Fruit fly (Drosophila melanogaster) whole organism, embryonic: Measurements from ENCODE around the gene udt.

Experiments
- Aef1 ChIP-seq: fragments of 200-800 bp; sonication (Bioruptor generic); IDR thresholded peaks from 3 replicates; pipeline ENCODE4 v1.3.6; 2022; ENCODE audit warnings: missing biosample characterization, missing genetic modification characterization
- Bdp1 ChIP-seq: fragments of 200-800 bp; sonication (Bioruptor generic); optimal IDR thresholded peaks from 3 replicates; lab custom pipeline; 2016; ENCODE audit warnings: missing biosample characterization, missing genetic modification characterization
- BtbVII ChIP-seq: fragments of 200-800 bp; sonication (Bioruptor generic); optimal IDR thresholded peaks from 3 replicates; lab custom pipeline; 2017; ENCODE audit warnings: missing biosample characterization, mild to moderate bottlenecking, missing genetic modification characterization
- CG10565 ChIP-seq: fragments of 200-800 bp; sonication (Bioruptor generic); optimal IDR thresholded peaks from 3 replicates; lab custom pipeline; 2016; ENCODE audit warnings: missing biosample characterization, mild to moderate bottlenecking, missing genetic modification characterization
- CG10979 ChIP-seq: fragments of 200-800 bp; sonication (Bioruptor generic); optimal IDR thresholded peaks from 2 replicates; lab custom pipeline; 2018; ENCODE audit warnings: missing biosample characterization, mild to moderate bottlenecking, missing genetic modification characterization, moderate library complexity
- CG15479 ChIP-seq: fragments of 200-800 bp; sonication (Bioruptor generic); optimal IDR thresholded peaks from 3 replicates; lab custom pipeline; 2019; ENCODE audit warnings: missing biosample characterization, mild to moderate bottlenecking, missing genetic modification characterization, moderate library complexity
- CG16813 ChIP-seq: fragments of 200-800 bp; sonication (Bioruptor generic); IDR thresholded peaks from 3 replicates; pipeline ENCODE4 v1.3.6; 2022; ENCODE audit warnings: missing biosample characterization, missing genetic modification characterization; ENCODE audit not compliant: partially characterized antibody
- CG17361 ChIP-seq: fragments of 200-800 bp; sonication (Bioruptor generic); IDR thresholded peaks from 3 replicates; pipeline ENCODE4 v1.3.6; 2022; ENCODE audit warnings: missing biosample characterization, missing genetic modification characterization
- CG17829 ChIP-seq: fragments of 200-800 bp; optimal IDR thresholded peaks from 2 replicates; lab custom pipeline; 2019; ENCODE audit warnings: missing biosample characterization, mild to moderate bottlenecking, missing genetic modification characterization, moderate library complexity
- CG2116 ChIP-seq: fragments of 200-800 bp; sonication (Bioruptor generic); optimal IDR thresholded peaks from 3 replicates; lab custom pipeline; 2018; ENCODE audit warnings: missing biosample characterization, mild to moderate bottlenecking, missing genetic modification characterization
- CG3065 ChIP-seq: fragments of 200-800 bp; sonication (Bioruptor generic); optimal IDR thresholded peaks from 2 replicates; lab custom pipeline; 2016; ENCODE audit warnings: missing biosample characterization, missing genetic modification characterization
- CG3407 ChIP-seq: fragments of 200-800 bp; sonication (Bioruptor generic); optimal IDR thresholded peaks from 2 replicates; lab custom pipeline; 2018; ENCODE audit warnings: missing biosample characterization, mild to moderate bottlenecking, missing genetic modification characterization
- CG6254 ChIP-seq: fragments of 200-800 bp; sonication (Bioruptor generic); optimal IDR thresholded peaks from 3 replicates; lab custom pipeline; 2017; ENCODE audit warnings: mild to moderate bottlenecking, missing biosample characterization, missing genetic modification reagents, missing genetic modification characterization
- CG7372 ChIP-seq: fragments of 200-800 bp; sonication (Bioruptor generic); IDR thresholded peaks from 2 replicates; pipeline ENCODE4 v1.3.6; 2022; ENCODE audit warnings: missing biosample characterization, missing genetic modification characterization
- CG8944 ChIP-seq: fragments of 200-800 bp; sonication (Bioruptor generic); optimal IDR thresholded peaks from 3 replicates; lab custom pipeline; 2016; ENCODE audit warnings: missing biosample characterization, missing genetic modification characterization
- CG9797 ChIP-seq: fragments of 200-800 bp; sonication (Bioruptor generic); optimal IDR thresholded peaks from 3 replicates; lab custom pipeline; 2018; ENCODE audit warnings: missing biosample characterization, mild to moderate bottlenecking, missing genetic modification characterization
- CG9817 ChIP-seq: fragments of 200-800 bp; sonication (Bioruptor generic); optimal IDR thresholded peaks from 2 replicates; lab custom pipeline; 2018; ENCODE audit warnings: missing biosample characterization, mild to moderate bottlenecking, missing genetic modification characterization, moderate library complexity
- CG9932 ChIP-seq: fragments of 200-800 bp; sonication (Bioruptor generic); IDR thresholded peaks from 2 replicates; pipeline ENCODE4 v1.3.6; 2022; ENCODE audit warnings: missing biosample characterization, missing genetic modification characterization
- CHES-1-like ChIP-seq: fragments of 200-800 bp; sonication (Bioruptor generic); optimal IDR thresholded peaks from 2 replicates; lab custom pipeline; 2016; ENCODE audit warnings: missing biosample characterization, missing genetic modification characterization
- Camta ChIP-seq: fragments of 200-800 bp; sonication (Bioruptor generic); optimal IDR thresholded peaks from 2 replicates; lab custom pipeline; 2016; ENCODE audit warnings: missing biosample characterization, missing genetic modification characterization
- Elba2 ChIP-seq: fragments of 200-800 bp; sonication (Bioruptor generic); optimal IDR thresholded peaks from 3 replicates; lab custom pipeline; 2016; ENCODE audit warnings: missing biosample characterization, missing genetic modification characterization
- Kr ChIP-seq: fragments of 200-800 bp; sonication (Bioruptor generic); optimal IDR thresholded peaks from 2 replicates; lab custom pipeline; 2017; ENCODE audit warnings: missing biosample characterization, mild to moderate bottlenecking, missing genetic modification characterization
- Mes4 ChIP-seq: fragments of 200-800 bp; sonication (Bioruptor generic); optimal IDR thresholded peaks from 2 replicates; lab custom pipeline; 2016; ENCODE audit warnings: missing biosample characterization, missing genetic modification characterization
- Mrtf ChIP-seq: fragments of 200-800 bp; sonication (Bioruptor generic); IDR thresholded peaks from 3 replicates; pipeline ENCODE4 v1.3.6; 2022; ENCODE audit warnings: missing biosample characterization, missing genetic modification characterization
- Optix ChIP-seq: fragments of 200-800 bp; sonication (Bioruptor generic); IDR thresholded peaks from 3 replicates; pipeline ENCODE4 v1.3.6; 2022; ENCODE audit warnings: missing biosample characterization, missing genetic modification characterization
- Sry-δ ChIP-seq: fragments of 200-800 bp; sonication (Bioruptor generic); optimal IDR thresholded peaks from 2 replicates; lab custom pipeline; 2016; ENCODE audit warnings: missing biosample characterization, missing genetic modification characterization
- YL-1 ChIP-seq: fragments of 200-800 bp; sonication (Bioruptor generic); optimal IDR thresholded peaks from 3 replicates; lab custom pipeline; 2017; ENCODE audit warnings: missing biosample characterization, mild to moderate bottlenecking, missing genetic modification characterization
- abd-A ChIP-seq: fragments of 200-800 bp; sonication (Bioruptor generic); optimal IDR thresholded peaks from 3 replicates; lab custom pipeline; 2019; ENCODE audit warnings: missing biosample characterization, mild to moderate bottlenecking, missing genetic modification characterization, moderate library complexity
- ato ChIP-seq: fragments of 200-800 bp; sonication (Bioruptor generic); IDR thresholded peaks from 2 replicates; pipeline ENCODE4 v1.3.6; 2022; ENCODE audit warnings: missing biosample characterization, missing genetic modification characterization; ENCODE audit not compliant: partially characterized antibody
- bbx ChIP-seq: fragments of 200-800 bp; sonication (Bioruptor generic); IDR thresholded peaks from 2 replicates; pipeline ENCODE4 v1.3.6; 2022; ENCODE audit warnings: missing biosample characterization, missing genetic modification characterization; ENCODE audit not compliant: partially characterized antibody
- bigmax ChIP-seq: fragments of 200-800 bp; sonication (Bioruptor generic); optimal IDR thresholded peaks from 2 replicates; lab custom pipeline; 2018; ENCODE audit warnings: missing biosample characterization, mild to moderate bottlenecking, missing genetic modification characterization
- chn ChIP-seq: fragments of 200-800 bp; sonication (Bioruptor generic); optimal IDR thresholded peaks from 2 replicates; lab custom pipeline; 2016; ENCODE audit warnings: missing biosample characterization, missing genetic modification characterization
- corto ChIP-seq: fragments of 200-800 bp; sonication (Bioruptor generic); optimal IDR thresholded peaks from 2 replicates; lab custom pipeline; 2016; ENCODE audit warnings: missing biosample characterization, mild to moderate bottlenecking, missing genetic modification characterization, moderate library complexity
- crol ChIP-seq: fragments of 200-800 bp; sonication (Bioruptor generic); IDR thresholded peaks from 2 replicates; pipeline ENCODE4 v1.3.6; 2022; ENCODE audit warnings: missing biosample characterization, missing genetic modification characterization
- dmrt99B ChIP-seq: fragments of 200-800 bp; sonication (Bioruptor generic); optimal IDR thresholded peaks from 2 replicates; lab custom pipeline; 2018; ENCODE audit warnings: missing biosample characterization, mild to moderate bottlenecking, missing genetic modification characterization, moderate library complexity
- fru ChIP-seq: fragments of >200 bp; optimal IDR thresholded peaks from 2 replicates; lab custom pipeline; 2017
- grau ChIP-seq: fragments of 200-800 bp; optimal IDR thresholded peaks from 3 replicates; lab custom pipeline; 2019; ENCODE audit warnings: missing biosample characterization, mild to moderate bottlenecking, missing genetic modification characterization, moderate library complexity
- ham ChIP-seq: fragments of 200-800 bp; sonication (Bioruptor generic); IDR thresholded peaks from 2 replicates; pipeline ENCODE4 v1.3.6; 2022; ENCODE audit warnings: missing biosample characterization, missing genetic modification characterization
- hkb ChIP-seq, 2 experiments: fragments of 200-800 bp in 1 of 2; fragments of >200 bp in 1 of 2; sonication (Bioruptor generic) in 1 of 2; IDR thresholded peaks in 1 of 2; optimal IDR thresholded peaks in 1 of 2; 2 replicates each; pipeline versions ENCODE4 v1.3.6 to Lab custom; 2017 to 2022; ENCODE audit warnings: missing biosample characterization in 1 of 2, missing genetic modification characterization in 1 of 2
- jigr1 ChIP-seq: fragments of 200-800 bp; sonication (Bioruptor generic); IDR thresholded peaks from 3 replicates; pipeline ENCODE4 v1.3.6; 2022; ENCODE audit warnings: missing biosample characterization, missing genetic modification characterization
- jing ChIP-seq: fragments of 200-800 bp; sonication (Bioruptor generic); optimal IDR thresholded peaks from 2 replicates; lab custom pipeline; 2018; ENCODE audit warnings: missing biosample characterization, mild to moderate bottlenecking, missing genetic modification characterization
- kah ChIP-seq: fragments of 200-800 bp; sonication (Bioruptor generic); optimal IDR thresholded peaks from 2 replicates; lab custom pipeline; 2018; ENCODE audit warnings: missing biosample characterization, mild to moderate bottlenecking, missing genetic modification characterization
- otp ChIP-seq: fragments of 200-800 bp; sonication (Bioruptor generic); IDR thresholded peaks from 3 replicates; pipeline ENCODE4, ENCODE4 v1.3.6; 2022; ENCODE audit warnings: missing biosample characterization, missing genetic modification characterization
- phol ChIP-seq: fragments of 200-800 bp; sonication (Bioruptor generic); optimal IDR thresholded peaks from 3 replicates; lab custom pipeline; 2018; ENCODE audit warnings: missing biosample characterization, mild to moderate bottlenecking, missing genetic modification characterization, moderate library complexity
- sd ChIP-seq: fragments of 200-800 bp; sonication (Bioruptor generic); optimal IDR thresholded peaks from 3 replicates; lab custom pipeline; 2018; ENCODE audit warnings: missing biosample characterization, mild to moderate bottlenecking, missing genetic modification characterization, moderate library complexity
- sima ChIP-seq: fragments of 200-800 bp; sonication (Bioruptor generic); optimal IDR thresholded peaks from 2 replicates; lab custom pipeline; 2016; ENCODE audit warnings: missing biosample characterization, missing genetic modification characterization
- slou ChIP-seq: fragments of 200-800 bp; sonication (Bioruptor generic); optimal IDR thresholded peaks from 3 replicates; lab custom pipeline; 2016; ENCODE audit warnings: missing biosample characterization, missing genetic modification characterization
- so ChIP-seq: fragments of 200-800 bp; sonication (Bioruptor generic); IDR thresholded peaks from 3 replicates; pipeline ENCODE4 v1.3.6; 2022; ENCODE audit warnings: missing biosample characterization, missing genetic modification characterization
- tap ChIP-seq: fragments of 200-800 bp; optimal IDR thresholded peaks from 3 replicates; lab custom pipeline; 2019; ENCODE audit warnings: missing biosample characterization, mild to moderate bottlenecking, missing genetic modification characterization, moderate library complexity
- ttk ChIP-seq: fragments of 200-800 bp; sonication (Bioruptor generic); IDR thresholded peaks from 2 replicates; pipeline ENCODE4 v2.1.2; 2022; ENCODE audit warnings: missing biosample characterization, missing genetic modification characterization

udt gene

dm6 chr3R:23723381-23724034 is 39.6 kb downstream of the udt start (continued):
- TF ChIP-seq CG3407 (GFP tag; lab: Kevin White, UChicago) = peak; percentile 75
- TF ChIP-seq Mrtf = no peak
- TF ChIP-seq ato (GFP tag; lab: Robert Waterston, UW) = no peak
- TF ChIP-seq Mes4 = peak; percentile 47
- TF ChIP-seq dmrt99B (tag; lab: Kevin White, UChicago) = peak; percentile 53
- TF ChIP-seq grau (tag; lab: Kevin White, UChicago) = no peak
- TF ChIP-seq YL-1 (GFP tag; lab: Kevin White, UChicago) = no peak
- TF ChIP-seq tap (tag; lab: Kevin White, UChicago) = peak; percentile 76
- peak; percentile 37; the same call in 1 of the 3 replicates for TF ChIP-seq so
- no peak for TF ChIP-seq fru (lab: Kevin White, UChicago)
- TF ChIP-seq crol (GFP tag; lab: Robert Waterston, UW) = 0 out of 2 replicates have a peak, but pooled peaks have one; percentile 3
- 0 out of 2 replicates have a peak, but pooled peaks have one; percentile 5 for TF ChIP-seq CG9932 (GFP tag; lab: Robert Waterston, UW)
- TF ChIP-seq CG16813 (GFP tag; lab: Robert Waterston, UW) = no peak
- TF ChIP-seq CG2116 (GFP tag; lab: Kevin White, UChicago) = no peak
- TF ChIP-seq Optix (GFP tag; lab: Robert Waterston, UW) = peak; percentile 42; the same call in 1 of the 3 replicates
- TF ChIP-seq CHES-1-like (GFP tag; lab: Kevin White, UChicago) = peak; percentile 6
- TF ChIP-seq sd (tag; lab: Kevin White, UChicago) = no peak
- TF ChIP-seq CG7372 = no peak
- TF ChIP-seq Kr (GFP tag; lab: Kevin White, UChicago) = no peak
- peak; percentile 7 for TF ChIP-seq CG9817 (tag; lab: Kevin White, UChicago)
- TF ChIP-seq bigmax (GFP tag; lab: Kevin White, UChicago) = peak; percentile 26
- peak; percentile 23 for TF ChIP-seq CG9797
- TF ChIP-seq Sry-δ (GFP tag; lab: Kevin White, UChicago) = no peak
- no peak for TF ChIP-seq chn (GFP tag; lab: Kevin White, UChicago)
- TF ChIP-seq jigr1 (GFP tag; lab: Robert Waterston, UW) = 0 out of 3 replicates have a peak, but pooled peaks have one; percentile 12
- TF ChIP-seq CG17829 (tag; lab: Kevin White, UChicago) = no peak
- TF ChIP-seq Aef1 (GFP tag; lab: Robert Waterston, UW) = no peak
- TF ChIP-seq sima (GFP tag; lab: Kevin White, UChicago) = no peak
- TF ChIP-seq BtbVII (GFP tag; lab: Kevin White, UChicago) = no peak
- peak; percentile 49 for TF ChIP-seq Camta (GFP tag; lab: Kevin White, UChicago)
- TF ChIP-seq otp (GFP tag; lab: Robert Waterston, UW) = peak; percentile 75; the same call in 2 of the 3 replicates
- no peak for TF ChIP-seq hkb (optimal IDR thresholded peaks at IDR 0.05; lab: Kevin White, UChicago)
- peak; percentile 89 for TF ChIP-seq hkb (GFP tag; IDR thresholded peaks at IDR 0.05; lab: Robert Waterston, UW)
- peak; percentile 22 for TF ChIP-seq CG15479
- TF ChIP-seq ham (GFP tag; lab: Robert Waterston, UW) = 0 out of 2 replicates have a peak, but pooled peaks have one; percentile 8
- no peak for TF ChIP-seq Elba2 (GFP tag; lab: Kevin White, UChicago)
- TF ChIP-seq ttk (GFP tag; lab: Robert Waterston, UW) = peak; percentile 36; the same call in 1 of the 2 replicates
- no peak for TF ChIP-seq jing (GFP tag; lab: Kevin White, UChicago)
- TF ChIP-seq CG10565 (GFP tag; lab: Kevin White, UChicago) = no peak
- no peak for TF ChIP-seq slou (GFP tag; lab: Kevin White, UChicago)
- no peak for TF ChIP-seq corto (GFP tag; lab: Kevin White, UChicago)
- TF ChIP-seq bbx (GFP tag; lab: Robert Waterston, UW) = no peak
- TF ChIP-seq CG8944 = no peak
- TF ChIP-seq CG17361 (GFP tag; lab: Robert Waterston, UW) = no peak
- TF ChIP-seq CG6254 (GFP tag; lab: Kevin White, UChicago) = peak; percentile 71
- peak; percentile 31 for TF ChIP-seq kah (GFP tag; lab: Kevin White, UChicago)
- TF ChIP-seq Bdp1 = peak; percentile 20
- no peak for TF ChIP-seq phol (tag; lab: Kevin White, UChicago)
- TF ChIP-seq abd-A (tag; lab: Kevin White, UChicago) = no peak
- peak; percentile 18 for TF ChIP-seq CG10979 (tag; lab: Kevin White, UChicago)
- TF ChIP-seq CG3065 (GFP tag; lab: Kevin White, UChicago) = no peak
